Fruit fly (Drosophila melanogaster) whole organism, embryonic: ENCODE data around the gene CG14153.

Experiments used
- CG10959 ChIP-seq: fragments of 200-800 bp; sonication (Bioruptor generic); IDR thresholded peaks from 2 replicates; pipeline ENCODE4 v1.3.6; 2022; ENCODE audit warnings: missing biosample characterization, missing genetic modification characterization
- CG11247 ChIP-seq: fragments of 200-800 bp; sonication (Bioruptor generic); IDR thresholded peaks from 2 replicates; pipeline ENCODE4 v1.3.6; 2022; ENCODE audit warnings: missing biosample characterization, missing genetic modification characterization
- CG11723 ChIP-seq: fragments of 200-800 bp; sonication (Bioruptor generic); optimal IDR thresholded peaks from 2 replicates; lab custom pipeline; 2017; ENCODE audit warnings: missing biosample characterization, mild to moderate bottlenecking, missing genetic modification characterization
- CG13296 ChIP-seq: fragments of 200-800 bp; sonication (Bioruptor generic); optimal IDR thresholded peaks from 3 replicates; lab custom pipeline; 2018; ENCODE audit warnings: missing biosample characterization, mild to moderate bottlenecking, missing genetic modification characterization
- CG15601 ChIP-seq: fragments of 200-800 bp; sonication (Bioruptor generic); optimal IDR thresholded peaks from 3 replicates; lab custom pipeline; 2019; ENCODE audit warnings: missing biosample characterization, mild to moderate bottlenecking, missing genetic modification characterization, moderate library complexity
- CG1647 ChIP-seq: fragments of 200-800 bp; sonication (Bioruptor generic); optimal IDR thresholded peaks from 3 replicates; lab custom pipeline; 2016; ENCODE audit warnings: missing biosample characterization, missing genetic modification characterization
- CG16779 ChIP-seq: fragments of 200-800 bp; sonication (Bioruptor generic); IDR thresholded peaks from 2 replicates; pipeline ENCODE4 v1.3.6; 2022; ENCODE audit warnings: missing biosample characterization, missing genetic modification characterization
- CG16813 ChIP-seq: fragments of 200-800 bp; sonication (Bioruptor generic); IDR thresholded peaks from 3 replicates; pipeline ENCODE4 v1.3.6; 2022; ENCODE audit warnings: missing biosample characterization, missing genetic modification characterization; ENCODE audit not compliant: partially characterized antibody
- CG17612 ChIP-seq: fragments of 200-800 bp; sonication (Bioruptor generic); IDR thresholded peaks from 2 replicates; pipeline ENCODE4 v1.3.6; 2022; ENCODE audit warnings: missing biosample characterization, missing genetic modification characterization
- CG2116 ChIP-seq: fragments of 200-800 bp; sonication (Bioruptor generic); optimal IDR thresholded peaks from 3 replicates; lab custom pipeline; 2018; ENCODE audit warnings: missing biosample characterization, mild to moderate bottlenecking, missing genetic modification characterization
- CG2120 ChIP-seq: fragments of 200-800 bp; sonication (Bioruptor generic); optimal IDR thresholded peaks from 3 replicates; lab custom pipeline; 2016; ENCODE audit warnings: missing biosample characterization, missing genetic modification characterization
- CG31224 ChIP-seq: fragments of 200-800 bp; sonication (Bioruptor generic); IDR thresholded peaks from 2 replicates; pipeline ENCODE4 v1.3.6; 2022; ENCODE audit warnings: missing biosample characterization, missing genetic modification characterization
- CG31388 ChIP-seq: fragments of 200-800 bp; sonication (Bioruptor generic); optimal IDR thresholded peaks from 2 replicates; lab custom pipeline; 2016; ENCODE audit warnings: missing biosample characterization, missing genetic modification characterization
- CG3281 ChIP-seq: fragments of 200-800 bp; sonication (Bioruptor generic); optimal IDR thresholded peaks from 3 replicates; lab custom pipeline; 2017; ENCODE audit warnings: missing biosample characterization, mild to moderate bottlenecking, missing genetic modification characterization
- CG4707 ChIP-seq: fragments of 200-800 bp; sonication (Bioruptor generic); optimal IDR thresholded peaks from 2 replicates; lab custom pipeline; 2018; ENCODE audit warnings: missing biosample characterization, mild to moderate bottlenecking, missing genetic modification characterization, moderate library complexity
- CG6791 ChIP-seq: fragments of 200-800 bp; sonication (Bioruptor generic); IDR thresholded peaks from 3 replicates; pipeline ENCODE4 v1.3.6; 2022; ENCODE audit warnings: missing biosample characterization, missing genetic modification characterization; ENCODE audit not compliant: partially characterized antibody
- CG7271 ChIP-seq: fragments of 200-800 bp; sonication (Bioruptor generic); optimal IDR thresholded peaks from 2 replicates; lab custom pipeline; 2018; ENCODE audit warnings: missing biosample characterization, mild to moderate bottlenecking, missing genetic modification characterization, moderate library complexity
- CG8089 ChIP-seq: fragments of 200-800 bp; sonication (Bioruptor generic); optimal IDR thresholded peaks from 3 replicates; lab custom pipeline; 2016; ENCODE audit warnings: missing biosample characterization, missing genetic modification characterization
- CG9727 ChIP-seq: fragments of 200-800 bp; sonication (Bioruptor generic); optimal IDR thresholded peaks from 3 replicates; lab custom pipeline; 2017; ENCODE audit warnings: missing biosample characterization, mild to moderate bottlenecking, missing genetic modification characterization
- CHES-1-like ChIP-seq: fragments of 200-800 bp; sonication (Bioruptor generic); optimal IDR thresholded peaks from 2 replicates; lab custom pipeline; 2016; ENCODE audit warnings: missing biosample characterization, missing genetic modification characterization
- Deaf1 ChIP-seq: fragments of 200-800 bp; optimal IDR thresholded peaks from 3 replicates; lab custom pipeline; 2019; ENCODE audit warnings: missing biosample characterization, mild to moderate bottlenecking, missing genetic modification characterization, moderate library complexity
- Dip2 ChIP-seq: fragments of 200-800 bp; sonication (Bioruptor generic); IDR thresholded peaks from 2 replicates; pipeline ENCODE4 v1.3.6; 2022; ENCODE audit warnings: missing biosample characterization, missing genetic modification characterization
- Fer2 ChIP-seq: fragments of 200-800 bp; sonication (Bioruptor generic); optimal IDR thresholded peaks from 2 replicates; lab custom pipeline; 2018; ENCODE audit warnings: missing biosample characterization, mild to moderate bottlenecking, missing genetic modification characterization, moderate library complexity
- H2.0 ChIP-seq: fragments of 200-800 bp; sonication (Bioruptor generic); IDR thresholded peaks from 2 replicates; pipeline ENCODE4 v1.3.6; 2022; ENCODE audit warnings: missing biosample characterization, missing genetic modification characterization
- HHEX ChIP-seq: fragments of 200-800 bp; sonication (Bioruptor generic); optimal IDR thresholded peaks from 3 replicates; lab custom pipeline; 2017; ENCODE audit warnings: missing biosample characterization, mild to moderate bottlenecking, missing genetic modification characterization, missing genetic modification reagents
- HLH4C ChIP-seq: fragments of 200-800 bp; sonication (Bioruptor generic); IDR thresholded peaks from 3 replicates; pipeline ENCODE4 v1.3.6; 2022; ENCODE audit warnings: missing biosample characterization, missing genetic modification characterization; ENCODE audit not compliant: partially characterized antibody
- Hr3 ChIP-seq: fragments of 200-800 bp; sonication (Bioruptor generic); optimal IDR thresholded peaks from 3 replicates; lab custom pipeline; 2016; ENCODE audit warnings: missing biosample characterization, missing genetic modification characterization
- MESR4 ChIP-seq: fragments of 200-800 bp; sonication (Bioruptor generic); optimal IDR thresholded peaks from 2 replicates; lab custom pipeline; 2018; ENCODE audit warnings: missing biosample characterization, mild to moderate bottlenecking, missing genetic modification characterization, moderate library complexity
- Nf-YA ChIP-seq: fragments of 200-800 bp; sonication (Bioruptor generic); IDR thresholded peaks from 2 replicates; pipeline ENCODE4 v1.3.6; 2022; ENCODE audit warnings: missing biosample characterization, missing genetic modification characterization
- Sin3A ChIP-seq: fragments of >200 bp; optimal IDR thresholded peaks from 2 replicates; lab custom pipeline; 2018
- Spps ChIP-seq: fragments of 200-800 bp; sonication (Bioruptor generic); optimal IDR thresholded peaks from 2 replicates; lab custom pipeline; 2018; ENCODE audit warnings: missing biosample characterization, mild to moderate bottlenecking, missing genetic modification characterization
- Xrp1 ChIP-seq: fragments of 200-800 bp; sonication (Bioruptor generic); IDR thresholded peaks from 2 replicates; pipeline ENCODE4 v1.3.6; 2022; ENCODE audit warnings: missing biosample characterization, missing genetic modification characterization
- abd-A ChIP-seq: fragments of 200-800 bp; sonication (Bioruptor generic); optimal IDR thresholded peaks from 3 replicates; lab custom pipeline; 2019; ENCODE audit warnings: missing biosample characterization, mild to moderate bottlenecking, missing genetic modification characterization, moderate library complexity
- ac ChIP-seq: fragments of 200-800 bp; sonication (Bioruptor generic); optimal IDR thresholded peaks from 3 replicates; lab custom pipeline; 2017; ENCODE audit warnings: missing biosample characterization, mild to moderate bottlenecking, missing genetic modification characterization
- disco-r ChIP-seq: fragments of 200-800 bp; sonication (Bioruptor generic); optimal IDR thresholded peaks from 2 replicates; lab custom pipeline; 2016; ENCODE audit warnings: missing biosample characterization, missing genetic modification characterization
- eve ChIP-seq, 2 experiments: fragments of >200 bp; optimal IDR thresholded peaks; 2 replicates each; lab custom pipeline; 2017; ENCODE audit warnings: missing biosample characterization in 2 of 2, missing genetic modification characterization in 2 of 2
- fd3F ChIP-seq: fragments of 200-800 bp; sonication (Bioruptor generic); optimal IDR thresholded peaks from 2 replicates; lab custom pipeline; 2018; ENCODE audit warnings: missing biosample characterization, mild to moderate bottlenecking, missing genetic modification characterization, moderate library complexity
- grn ChIP-seq: fragments of 200-800 bp; sonication (Bioruptor generic); optimal IDR thresholded peaks from 3 replicates; lab custom pipeline; 2017; ENCODE audit warnings: missing biosample characterization, missing genetic modification characterization
- gsb-n ChIP-seq: fragments of 200-800 bp; sonication (Bioruptor generic); optimal IDR thresholded peaks from 3 replicates; lab custom pipeline; 2018; ENCODE audit warnings: missing biosample characterization, mild to moderate bottlenecking, missing genetic modification characterization
- jing ChIP-seq: fragments of 200-800 bp; sonication (Bioruptor generic); optimal IDR thresholded peaks from 2 replicates; lab custom pipeline; 2018; ENCODE audit warnings: missing biosample characterization, mild to moderate bottlenecking, missing genetic modification characterization
- nmo ChIP-seq: fragments of 200-800 bp; sonication (Bioruptor generic); optimal IDR thresholded peaks from 2 replicates; lab custom pipeline; 2018; ENCODE audit warnings: missing biosample characterization, mild to moderate bottlenecking, missing genetic modification characterization, moderate library complexity
- pb ChIP-seq: fragments of 200-800 bp; sonication (Bioruptor generic); optimal IDR thresholded peaks from 3 replicates; lab custom pipeline; 2016; ENCODE audit warnings: missing biosample characterization, missing genetic modification characterization
- sc ChIP-seq, 3 experiments: fragments of >200 bp in 2 of 3; fragments of 200-800 bp in 1 of 3; sonication (Bioruptor generic) in 1 of 3; optimal IDR thresholded peaks; 2 replicates in 2 of 3; 3 replicates in 1 of 3; lab custom pipeline; 2017; ENCODE audit warnings: mild to moderate bottlenecking in 1 of 3, missing biosample characterization in 1 of 3, missing genetic modification characterization in 1 of 3, missing genetic modification reagents in 1 of 3
- sens ChIP-seq: fragments of 200-800 bp; sonication (Bioruptor generic); peaks from one replicate; lab custom pipeline; 2016; ENCODE audit warnings: missing biosample characterization, missing genetic modification characterization
- sima ChIP-seq: fragments of 200-800 bp; sonication (Bioruptor generic); optimal IDR thresholded peaks from 2 replicates; lab custom pipeline; 2016; ENCODE audit warnings: missing biosample characterization, missing genetic modification characterization
- slou ChIP-seq: fragments of 200-800 bp; sonication (Bioruptor generic); optimal IDR thresholded peaks from 3 replicates; lab custom pipeline; 2016; ENCODE audit warnings: missing biosample characterization, missing genetic modification characterization
- so ChIP-seq: fragments of 200-800 bp; sonication (Bioruptor generic); IDR thresholded peaks from 3 replicates; pipeline ENCODE4 v1.3.6; 2022; ENCODE audit warnings: missing biosample characterization, missing genetic modification characterization
- trem ChIP-seq: fragments of 200-800 bp; optimal IDR thresholded peaks from 3 replicates; lab custom pipeline; 2019; ENCODE audit warnings: missing biosample characterization, mild to moderate bottlenecking, missing genetic modification characterization, moderate library complexity
- zfh2 ChIP-seq: fragments of 200-800 bp; sonication (Bioruptor generic); optimal IDR thresholded peaks from 2 replicates; lab custom pipeline; 2016; ENCODE audit warnings: missing biosample characterization, missing genetic modification characterization

Gene CG14153

DNA sequence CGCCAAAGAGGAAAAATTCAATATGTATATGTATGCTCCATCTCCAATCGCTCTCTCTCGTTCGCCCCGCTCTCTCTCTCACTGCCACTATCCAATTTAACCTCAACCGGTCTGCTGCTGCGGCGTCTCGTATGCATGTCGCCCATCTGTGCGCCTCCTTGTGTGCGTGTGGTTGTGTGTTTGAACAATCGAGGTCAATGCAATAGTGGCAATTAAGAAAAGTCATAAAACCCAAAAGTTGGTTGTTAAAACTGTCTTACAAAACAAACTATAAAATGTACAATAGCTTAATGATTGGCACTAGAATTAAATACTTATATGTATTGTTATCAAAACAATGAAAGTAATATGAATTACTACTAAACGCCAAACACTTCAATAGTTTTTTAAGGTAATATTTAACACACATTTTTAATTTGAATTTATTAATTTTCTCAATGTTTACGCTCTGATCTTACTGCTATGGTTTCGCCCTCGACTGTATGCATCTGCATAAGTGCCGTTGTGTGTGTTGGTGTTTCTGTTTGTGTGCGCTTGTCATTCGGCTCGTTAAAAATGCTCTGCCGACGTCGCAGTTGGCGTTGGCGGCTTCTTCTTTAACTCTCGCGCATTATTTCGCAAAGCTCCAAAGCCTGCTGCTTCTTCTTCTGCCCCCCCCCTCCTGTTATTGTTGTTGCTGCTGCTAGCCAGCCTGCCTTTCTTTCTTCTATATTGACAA, 22.3 kb downstream of the CG14153 start (continued):
- peak; percentile 68 for TF ChIP-seq CG31388 (GFP tag; lab: Kevin White, UChicago)
- peak; percentile 97 for TF ChIP-seq ac
- TF ChIP-seq MESR4 (GFP tag; lab: Kevin White, UChicago), result peak; percentile 45
- TF ChIP-seq abd-A, result peak; percentile 91
- peak; percentile 53; the same call in 1 of the 2 replicates for TF ChIP-seq CG17612 (GFP tag; lab: Robert Waterston, UW)
- no peak for TF ChIP-seq Sin3A (lab: Kevin White, UChicago)
- TF ChIP-seq Nf-YA (GFP tag; lab: Robert Waterston, UW), result peak; percentile 65
- no peak for TF ChIP-seq CG6791 (GFP tag; lab: Robert Waterston, UW)
- peak; percentile 64 for TF ChIP-seq zfh2 (GFP tag; lab: Kevin White, UChicago)
- peak; percentile 98 for TF ChIP-seq gsb-n
- peak; percentile 90 for TF ChIP-seq CG7271 (tag; lab: Kevin White, UChicago)
- peak; percentile 93 for TF ChIP-seq so
- peak; percentile 62 for TF ChIP-seq CHES-1-like
- TF ChIP-seq Deaf1 (tag; lab: Kevin White, UChicago), result peak; percentile 87
- peak; percentile 99 for TF ChIP-seq nmo (GFP tag; lab: Kevin White, UChicago)
- 0 out of 2 replicates have a peak, but pooled peaks have one; percentile 57 for TF ChIP-seq CG16779
- peak; percentile 75 for TF ChIP-seq disco-r (GFP tag; lab: Kevin White, UChicago)
- peak; percentile 96 for TF ChIP-seq Hr3 (GFP tag; lab: Kevin White, UChicago)
- TF ChIP-seq sens, result peak; percentile 98
- TF ChIP-seq CG8089 (GFP tag; lab: Kevin White, UChicago), result peak; percentile 76
- TF ChIP-seq CG13296, result peak; percentile 98
- peak; percentile 97 for TF ChIP-seq HHEX
- TF ChIP-seq CG11247, result no peak; the same call in none of the 2 replicates
- TF ChIP-seq Dip2, result peak; percentile 23; the same call in 1 of the 2 replicates
- TF ChIP-seq trem (tag; lab: Kevin White, UChicago), result peak; percentile 97
- TF ChIP-seq grn (GFP tag; lab: Kevin White, UChicago), result peak; percentile 63
- TF ChIP-seq Xrp1 (GFP tag; lab: Robert Waterston, UW), result peak; percentile 98
- TF ChIP-seq fd3F (GFP tag; lab: Kevin White, UChicago), result peak; percentile 95
- TF ChIP-seq CG9727 (GFP tag; lab: Kevin White, UChicago), result peak; percentile 99
- no peak for TF ChIP-seq HLH4C (GFP tag; lab: Robert Waterston, UW)
- peak; percentile 87 for TF ChIP-seq CG2116 (GFP tag; lab: Kevin White, UChicago)
- peak; percentile 88 for TF ChIP-seq H2.0 (GFP tag; lab: Robert Waterston, UW)
- TF ChIP-seq slou (GFP tag; lab: Kevin White, UChicago), result peak; percentile 90
- TF ChIP-seq sc (optimal IDR thresholded peaks at IDR 0.05; lab: Kevin White, UChicago), result no peak
- peak; percentile 95 for TF ChIP-seq sc (GFP tag; optimal IDR thresholded peaks at IDR 0.05; lab: Kevin White, UChicago)
- peak; percentile 78 for TF ChIP-seq CG1647
- TF ChIP-seq eve (GFP tag; optimal IDR thresholded peaks at IDR 0.05; lab: Kevin White, UChicago), result peak; percentile 79 to 100
- TF ChIP-seq jing (GFP tag; lab: Kevin White, UChicago), result peak; percentile 89
- TF ChIP-seq CG31224 (GFP tag; lab: Robert Waterston, UW), result peak; percentile 84
- TF ChIP-seq CG15601 (tag; lab: Kevin White, UChicago), result peak; percentile 98
- TF ChIP-seq CG11723 (GFP tag; lab: Kevin White, UChicago), result peak; percentile 97
- TF ChIP-seq CG2120 (GFP tag; lab: Kevin White, UChicago), result peak; percentile 88
- peak; percentile 97 for TF ChIP-seq Spps (tag; lab: Kevin White, UChicago)
- peak; percentile 87 for TF ChIP-seq pb (GFP tag; lab: Kevin White, UChicago)
- TF ChIP-seq sima (GFP tag; lab: Kevin White, UChicago), result peak; percentile 56
- TF ChIP-seq CG4707 (GFP tag; lab: Kevin White, UChicago), result peak; percentile 89
- TF ChIP-seq CG10959 (GFP tag; lab: Robert Waterston, UW), result peak; percentile 77
- no peak for TF ChIP-seq CG16813 (GFP tag; lab: Robert Waterston, UW)
- TF ChIP-seq CG3281 (GFP tag; lab: Kevin White, UChicago), result peak; percentile 97
- TF ChIP-seq Fer2 (tag; lab: Kevin White, UChicago), result peak; percentile 94
